Fruit fly (Drosophila melanogaster) whole organism, adult: ENCODE results near the gene Obp99b.

Experiments
- CG11617 ChIP-seq: fragments of 200-800 bp; sonication (Bioruptor generic); optimal IDR thresholded peaks from 2 replicates; lab custom pipeline; 2017; ENCODE audit warnings: mild to moderate bottlenecking, missing biosample characterization, missing genetic modification reagents, missing genetic modification characterization
- CG12768 ChIP-seq: fragments of 200-800 bp; sonication (Bioruptor generic); optimal IDR thresholded peaks from 2 replicates; lab custom pipeline; 2017; ENCODE audit warnings: missing biosample characterization, missing genetic modification characterization, mild to moderate bottlenecking, moderate library complexity, missing genetic modification reagents
- CG14711 ChIP-seq: fragments of 200-800 bp; sonication (Bioruptor generic); optimal IDR thresholded peaks from 2 replicates; lab custom pipeline; 2018; ENCODE audit warnings: missing biosample characterization, mild to moderate bottlenecking, missing genetic modification characterization, moderate library complexity
- CG1620 ChIP-seq: fragments of 200-800 bp; sonication (Bioruptor generic); optimal IDR thresholded peaks from 2 replicates; lab custom pipeline; 2016; ENCODE audit warnings: missing biosample characterization, missing genetic modification characterization
- CG33017 ChIP-seq: fragments of 200-800 bp; sonication (Bioruptor generic); optimal IDR thresholded peaks from 2 replicates; lab custom pipeline; 2018; ENCODE audit warnings: missing biosample characterization, mild to moderate bottlenecking, missing genetic modification characterization, moderate library complexity
- CG5204 ChIP-seq: fragments of 200-800 bp; sonication (Bioruptor generic); optimal IDR thresholded peaks from 2 replicates; lab custom pipeline; 2016; ENCODE audit warnings: missing biosample characterization, missing genetic modification characterization
- CG7045 ChIP-seq: fragments of 200-800 bp; sonication (Bioruptor generic); optimal IDR thresholded peaks from 2 replicates; lab custom pipeline; 2017; ENCODE audit warnings: missing biosample characterization, mild to moderate bottlenecking, missing genetic modification characterization
- CG7101 ChIP-seq: fragments of 200-800 bp; sonication (Bioruptor generic); optimal IDR thresholded peaks from 2 replicates; lab custom pipeline; 2018; ENCODE audit warnings: missing biosample characterization, mild to moderate bottlenecking, missing genetic modification characterization, moderate library complexity
- Clk ChIP-seq: fragments of 200-800 bp; sonication (Bioruptor generic); optimal IDR thresholded peaks from 2 replicates; lab custom pipeline; 2017; ENCODE audit warnings: missing biosample characterization, missing genetic modification characterization
- Crg-1 ChIP-seq: fragments of 200-800 bp; sonication (Bioruptor generic); optimal IDR thresholded peaks from 2 replicates; lab custom pipeline; 2016; ENCODE audit warnings: missing biosample characterization, missing genetic modification characterization
- Hr96 ChIP-seq: fragments of 200-800 bp; sonication (Bioruptor generic); optimal IDR thresholded peaks from 2 replicates; lab custom pipeline; 2016; ENCODE audit warnings: missing biosample characterization, missing genetic modification characterization
- Mnt ChIP-seq: fragments of 200-800 bp; sonication (Bioruptor generic); optimal IDR thresholded peaks from 2 replicates; lab custom pipeline; 2016; ENCODE audit warnings: missing biosample characterization, mild to moderate bottlenecking, missing genetic modification characterization
- bab1 ChIP-seq: fragments of 200-800 bp; sonication (Bioruptor generic); optimal IDR thresholded peaks from 3 replicates; lab custom pipeline; 2019; ENCODE audit warnings: missing biosample characterization, mild to moderate bottlenecking, missing genetic modification characterization, moderate library complexity
- cic ChIP-seq: fragments of 200-800 bp; sonication (Bioruptor generic); optimal IDR thresholded peaks from 2 replicates; lab custom pipeline; 2017; ENCODE audit warnings: missing biosample characterization, mild to moderate bottlenecking, missing genetic modification characterization, moderate library complexity
- cnc ChIP-seq, 2 experiments: fragments of >200 bp; optimal IDR thresholded peaks; 2 replicates each; lab custom pipeline; 2017
- kay ChIP-seq: fragments of 200-800 bp; sonication (Bioruptor generic); peaks from one replicate; lab custom pipeline; 2016; ENCODE audit warnings: missing biosample characterization, missing genetic modification characterization, borderline replicate concordance
- ovo ChIP-seq: fragments of 200-800 bp; sonication (Bioruptor generic); optimal IDR thresholded peaks from 2 replicates; lab custom pipeline; 2016; ENCODE audit warnings: missing biosample characterization, missing genetic modification characterization
- pad ChIP-seq: fragments of 200-800 bp; sonication (Bioruptor generic); optimal IDR thresholded peaks from 3 replicates; lab custom pipeline; 2017; ENCODE audit warnings: missing biosample characterization, missing genetic modification characterization, mild to moderate bottlenecking, moderate library complexity, missing genetic modification reagents
- tj ChIP-seq: fragments of 200-800 bp; sonication (Bioruptor generic); optimal IDR thresholded peaks from 3 replicates; lab custom pipeline; 2017; ENCODE audit warnings: missing biosample characterization, mild to moderate bottlenecking, missing genetic modification characterization, moderate library complexity
- toe ChIP-seq: fragments of 200-800 bp; sonication (Bioruptor generic); optimal IDR thresholded peaks from 2 replicates; lab custom pipeline; 2016; ENCODE audit warnings: missing biosample characterization, missing genetic modification characterization

Gene Obp99b

DNA sequence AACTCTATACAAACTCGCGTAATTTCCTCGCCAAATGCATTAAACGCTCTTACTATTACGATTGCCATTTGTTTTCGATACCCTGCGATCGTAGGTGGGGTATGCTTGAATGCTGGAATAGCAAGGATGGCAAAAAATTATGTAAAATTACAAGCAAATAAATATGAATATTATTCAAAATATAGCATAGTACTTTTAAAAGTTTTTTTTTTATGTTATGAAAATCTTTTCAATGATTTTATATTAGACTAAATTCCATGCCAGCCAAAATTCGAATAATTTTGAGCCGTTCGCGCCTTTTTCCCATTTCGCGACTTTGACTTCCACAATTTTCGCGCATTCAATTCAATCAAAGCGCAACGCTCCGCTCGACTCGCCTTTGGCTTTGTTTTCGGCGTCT, 39.5 kb upstream of the Obp99b start:
- TF ChIP-seq CG14711 (tag; lab: Kevin White, UChicago) (no peak), Clk (GFP tag; lab: Kevin White, UChicago) (peak; percentile 9), CG33017 (tag; lab: Kevin White, UChicago) (peak; percentile 73), toe (GFP tag; lab: Kevin White, UChicago) (no peak), Hr96 (GFP tag; lab: Kevin White, UChicago) (no peak), CG7101 (tag; lab: Kevin White, UChicago) (peak; percentile 6), CG1620 (GFP tag; lab: Kevin White, UChicago) (no peak), Crg-1 (GFP tag; lab: Kevin White, UChicago) (no peak), pad (GFP tag; lab: Kevin White, UChicago) (no peak), CG12768 (GFP tag; lab: Kevin White, UChicago) (peak; percentile 73), CG7045 (GFP tag; lab: Kevin White, UChicago) (no peak), Mnt (no peak), ovo (GFP tag; lab: Kevin White, UChicago) (no peak), CG11617 (GFP tag; lab: Kevin White, UChicago) (peak; percentile 44)

DNA sequence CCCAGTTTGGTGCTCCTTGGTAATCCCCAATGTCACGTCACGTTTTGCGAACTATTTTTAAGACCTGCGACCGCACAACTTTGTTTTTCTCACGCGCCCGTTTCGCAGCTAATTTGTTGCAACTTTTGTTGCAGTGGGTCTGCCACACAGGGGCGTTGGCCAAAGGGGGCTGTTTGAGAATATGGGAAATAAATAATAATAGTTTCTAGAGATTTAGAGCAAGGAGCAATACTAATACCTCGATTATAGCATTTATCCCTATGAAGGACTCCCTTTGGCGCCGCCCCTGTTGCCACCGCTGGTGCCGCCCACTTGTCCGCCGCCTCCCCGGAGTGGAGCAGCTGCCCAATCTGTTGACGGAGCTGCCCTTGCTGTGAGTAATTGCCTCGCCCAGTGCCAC, 38.6 kb upstream of the Obp99b start:
- no peak for TF ChIP-seq bab1
- TF ChIP-seq CG5204, result no peak
- no peak for TF ChIP-seq CG7101 (tag; lab: Kevin White, UChicago)
- TF ChIP-seq cic, result no peak
- TF ChIP-seq CG14711 (tag; lab: Kevin White, UChicago), result no peak
- no peak for TF ChIP-seq Crg-1 (GFP tag; lab: Kevin White, UChicago)
- TF ChIP-seq CG12768 (GFP tag; lab: Kevin White, UChicago), result no peak
- TF ChIP-seq cnc (optimal IDR thresholded peaks at IDR 0.05; lab: Kevin White, UChicago), result no peak
- no peak for TF ChIP-seq Mnt
- no peak for TF ChIP-seq Hr96 (GFP tag; lab: Kevin White, UChicago)
- TF ChIP-seq Clk (GFP tag; lab: Kevin White, UChicago), result no peak
- no peak for TF ChIP-seq CG7045 (GFP tag; lab: Kevin White, UChicago)
- no peak for TF ChIP-seq CG11617 (GFP tag; lab: Kevin White, UChicago)
- TF ChIP-seq CG1620 (GFP tag; lab: Kevin White, UChicago), result no peak
- TF ChIP-seq toe (GFP tag; lab: Kevin White, UChicago), result no peak

DNA sequence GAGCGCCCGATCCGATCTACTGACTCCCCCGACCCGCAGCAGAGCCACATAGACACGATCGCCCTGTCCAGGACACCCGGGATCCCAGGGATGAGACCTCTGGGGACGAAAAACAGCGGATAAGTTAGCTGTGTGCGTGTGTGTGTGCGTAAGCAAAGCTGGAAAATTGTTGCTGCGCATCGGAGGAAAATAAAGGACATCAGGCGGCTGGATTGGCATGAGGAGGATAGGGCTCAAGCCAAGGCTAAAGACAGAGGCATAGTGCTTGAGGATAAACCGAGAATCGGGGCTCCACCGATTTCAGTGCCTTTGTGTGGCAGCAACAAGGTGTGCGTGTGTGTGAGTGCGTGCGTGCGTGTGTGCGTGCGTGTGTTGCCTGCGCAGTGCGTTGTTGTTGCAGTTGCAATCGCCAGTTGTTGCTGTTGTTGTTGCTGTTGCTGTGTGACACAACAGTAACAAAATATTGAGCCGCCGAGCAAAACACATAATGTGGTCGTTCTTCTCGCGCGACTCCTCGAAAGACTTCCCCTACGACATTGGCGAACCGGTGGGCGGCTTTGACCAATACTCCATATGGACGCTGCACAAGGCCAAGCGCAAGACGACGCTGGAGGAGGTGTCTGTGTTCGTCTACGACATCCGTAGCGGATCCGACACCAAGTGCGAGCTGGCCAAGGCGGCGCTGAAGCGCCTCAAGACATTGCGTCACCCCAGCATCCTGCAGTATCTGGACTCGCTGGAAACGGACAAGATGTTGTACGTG, 32.8 kb upstream of the Obp99b start:
- TF ChIP-seq CG7101 (tag; lab: Kevin White, UChicago), result no peak
- TF ChIP-seq ovo (GFP tag; lab: Kevin White, UChicago), result no peak
- no peak for TF ChIP-seq cic
- TF ChIP-seq CG1620 (GFP tag; lab: Kevin White, UChicago), result no peak
- no peak for TF ChIP-seq kay (GFP tag; lab: Kevin White, UChicago)
- no peak for TF ChIP-seq CG5204
- TF ChIP-seq bab1, result no peak

DNA sequence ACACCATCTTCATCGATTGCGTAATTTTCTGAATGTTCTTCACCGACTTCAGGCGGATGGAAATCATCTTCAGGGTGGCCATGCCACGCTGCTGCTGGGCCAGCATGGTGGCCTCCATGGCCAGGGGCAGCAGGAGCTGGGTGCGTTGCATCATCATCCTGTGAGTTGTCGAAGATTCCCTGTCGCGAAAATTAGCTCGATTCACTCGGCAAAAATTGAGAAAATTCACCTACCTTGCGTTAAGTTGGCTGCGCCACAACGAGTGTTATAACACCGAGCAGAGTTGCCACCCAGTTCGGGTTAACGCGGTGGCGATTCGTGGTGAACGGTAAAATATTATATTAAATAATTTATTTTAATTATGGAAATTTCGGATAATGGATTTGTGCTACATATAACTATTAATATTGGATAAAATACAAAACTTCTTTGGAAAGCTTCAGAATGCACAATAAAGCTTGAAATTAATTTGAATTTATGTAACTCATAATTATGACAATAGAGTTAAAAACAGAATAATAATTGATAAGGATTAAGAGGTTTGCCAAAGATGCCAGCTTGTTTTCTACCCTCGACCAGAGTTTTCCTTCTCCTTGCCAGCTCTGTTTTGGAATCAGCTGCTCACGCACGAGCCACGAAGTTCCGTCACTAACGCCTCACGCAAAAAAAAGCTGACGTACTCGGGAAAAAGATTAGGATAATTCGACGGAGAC, 32.1 kb upstream of the Obp99b start, which contains the start of the genes ATPsyngamma and yata:
TSS of gene ATPsyngamma (minus strand) at position 573 of the 713 bp plus-strand sequence.
TSS of gene yata (plus strand) at position 629 of the 713 bp plus-strand sequence.
- no peak for TF ChIP-seq Hr96 (GFP tag; lab: Kevin White, UChicago)
- peak; percentile 57 for TF ChIP-seq ovo (GFP tag; lab: Kevin White, UChicago)
- TF ChIP-seq cic, result no peak
- no peak for TF ChIP-seq toe (GFP tag; lab: Kevin White, UChicago)
- no peak for TF ChIP-seq CG1620 (GFP tag; lab: Kevin White, UChicago)
- TF ChIP-seq CG12768 (GFP tag; lab: Kevin White, UChicago), result no peak
- TF ChIP-seq cnc (optimal IDR thresholded peaks at IDR 0.05; lab: Kevin White, UChicago), result no peak
- TF ChIP-seq CG7045 (GFP tag; lab: Kevin White, UChicago), result peak; percentile 28
- peak; percentile 35 for TF ChIP-seq pad (GFP tag; lab: Kevin White, UChicago)
- peak; percentile 82 for TF ChIP-seq CG14711 (tag; lab: Kevin White, UChicago)
- no peak for TF ChIP-seq Crg-1 (GFP tag; lab: Kevin White, UChicago)
- no peak for TF ChIP-seq kay (GFP tag; lab: Kevin White, UChicago)
- TF ChIP-seq CG33017 (tag; lab: Kevin White, UChicago), result no peak
- TF ChIP-seq CG11617 (GFP tag; lab: Kevin White, UChicago), result peak; percentile 55
- TF ChIP-seq CG7101 (tag; lab: Kevin White, UChicago), result peak; percentile 64
- no peak for TF ChIP-seq CG5204
- TF ChIP-seq bab1, result peak; percentile 22
- peak; percentile 52 for TF ChIP-seq Mnt
- no peak for TF ChIP-seq Clk (GFP tag; lab: Kevin White, UChicago)
- peak; percentile 91 for TF ChIP-seq tj (GFP tag; lab: Kevin White, UChicago)

DNA sequence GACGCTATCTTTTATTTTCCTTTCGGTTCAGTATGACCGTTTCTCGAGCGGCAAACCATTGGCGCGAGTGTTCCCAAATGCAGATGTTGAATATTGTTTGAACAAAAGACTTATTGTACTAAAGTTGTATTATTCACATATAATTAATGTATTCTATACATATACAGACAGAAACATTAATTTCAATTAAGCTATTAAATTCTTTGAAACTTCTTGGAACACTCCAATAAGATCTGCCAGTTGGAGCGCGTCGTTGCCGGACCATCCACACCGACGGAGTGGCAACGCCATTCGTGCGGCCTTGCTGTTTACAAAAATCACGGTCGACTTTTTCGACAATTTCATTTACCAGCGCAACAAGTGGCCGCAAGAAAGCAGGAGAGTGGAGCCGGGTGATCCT, 28.4 kb upstream of the Obp99b start, which contains the start of the genes Wdr24 and IntS11:
TSS of gene Wdr24 (minus strand) at position 37 of the 400 bp plus-strand sequence.
TSS of gene IntS11 (plus strand) at position 282 of the 400 bp plus-strand sequence.
- TF ChIP-seq Mnt (peak; percentile 85), Crg-1 (GFP tag; lab: Kevin White, UChicago) (peak; percentile 96), CG5204 (no peak), kay (GFP tag; lab: Kevin White, UChicago) (no peak), bab1 (peak; percentile 92), CG14711 (tag; lab: Kevin White, UChicago) (peak; percentile 93), toe (GFP tag; lab: Kevin White, UChicago) (no peak), CG1620 (GFP tag; lab: Kevin White, UChicago) (peak; percentile 91), CG33017 (tag; lab: Kevin White, UChicago) (peak; percentile 96), ovo (GFP tag; lab: Kevin White, UChicago) (no peak), pad (GFP tag; lab: Kevin White, UChicago) (peak; percentile 87), Clk (GFP tag; lab: Kevin White, UChicago) (peak; percentile 55), cic (peak; percentile 80), CG11617 (GFP tag; lab: Kevin White, UChicago) (peak; percentile 92), tj (GFP tag; lab: Kevin White, UChicago) (peak; percentile 67), cnc (optimal IDR thresholded peaks at IDR 0.05; lab: Kevin White, UChicago) (no peak), CG7045 (GFP tag; lab: Kevin White, UChicago) (peak; percentile 97), Hr96 (GFP tag; lab: Kevin White, UChicago) (no peak), CG7101 (tag; lab: Kevin White, UChicago) (peak; percentile 99), CG12768 (GFP tag; lab: Kevin White, UChicago) (peak; percentile 97)
